Fruit fly (Drosophila melanogaster): ENCODE data around the gene CG13693.

CG13693 gene

DNA sequence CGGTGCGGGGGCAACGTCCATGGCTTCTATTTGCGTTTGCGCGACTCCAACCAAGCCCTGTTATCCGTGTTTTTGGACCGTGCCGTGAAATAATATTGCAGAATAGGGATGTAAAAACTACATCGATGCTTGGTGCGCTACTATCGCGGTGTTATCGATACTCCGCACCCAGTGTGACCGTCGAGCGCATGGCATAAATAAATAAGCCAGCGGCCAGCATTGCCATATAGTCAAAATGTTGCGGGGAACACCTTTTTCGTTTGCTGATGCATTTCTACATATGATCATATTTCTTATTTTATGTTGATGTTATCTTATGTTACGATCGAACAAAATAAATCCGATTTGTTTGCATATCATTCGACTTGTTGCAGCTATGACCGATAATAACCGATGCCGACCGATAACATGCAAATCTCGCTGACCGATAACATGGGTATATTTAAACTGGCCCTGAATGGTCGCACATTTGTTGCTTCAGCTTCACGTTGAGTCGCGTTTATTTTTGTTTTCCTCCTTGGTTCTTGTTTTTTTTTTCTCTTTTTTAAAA, 44.9 kb downstream of the CG13693 start, which contains the start of gene smo (continued):
- no peak for TF ChIP-seq CG6765 (GFP tag; optimal IDR thresholded peaks at IDR 0.05)
- TF ChIP-seq CG18599 (GFP tag; optimal IDR thresholded peaks at IDR 0.05), result no peak
- no peak for TF ChIP-seq Oli (tag; optimal IDR thresholded peaks at IDR 0.05)
- peak; percentile 29 for TF ChIP-seq tin (GFP tag; optimal IDR thresholded peaks at IDR 0.05)
- no peak for TF ChIP-seq br (optimal IDR thresholded peaks at IDR 0.05)
- TF ChIP-seq CG15514 (GFP tag; optimal IDR thresholded peaks at IDR 0.05), result peak; percentile 69
- peak; percentile 23 for TF ChIP-seq zen (tag; optimal IDR thresholded peaks at IDR 0.05)
- no peak for TF ChIP-seq fd102C (GFP tag; optimal IDR thresholded peaks at IDR 0.05)
- TF ChIP-seq CG14667 (GFP tag; IDR thresholded peaks at IDR 0.05), result no peak
- no peak for TF ChIP-seq CG14050 (GFP tag; IDR thresholded peaks at IDR 0.05)
- no peak for TF ChIP-seq CG3065 (GFP tag; optimal IDR thresholded peaks at IDR 0.05)
- TF ChIP-seq Ets65A (GFP tag), result peak; percentile 90
- TF ChIP-seq CG10959 (GFP tag; IDR thresholded peaks at IDR 0.05), result no peak
- no peak for TF ChIP-seq CG10462 (GFP tag; optimal IDR thresholded peaks at IDR 0.05)
- peak; percentile 84 for TF ChIP-seq sens (GFP tag)
- no peak for TF ChIP-seq CG3281 (GFP tag; optimal IDR thresholded peaks at IDR 0.05)
- peak; percentile 43 for TF ChIP-seq Hsf (GFP tag; optimal IDR thresholded peaks at IDR 0.05)
- TF ChIP-seq sna (GFP tag; IDR thresholded peaks at IDR 0.05; ENCODE audit: partially characterized antibody), result peak; percentile 76; the same call in 1 of the 2 replicates
- no peak for TF ChIP-seq Dfd (GFP tag; optimal IDR thresholded peaks at IDR 0.05)
- no peak for TF ChIP-seq btn (GFP tag; optimal IDR thresholded peaks at IDR 0.05)
- peak; percentile 50 for TF ChIP-seq CG18764 (GFP tag; optimal IDR thresholded peaks at IDR 0.05)
- no peak for TF ChIP-seq cg (GFP tag; optimal IDR thresholded peaks at IDR 0.05)
- no peak for TF ChIP-seq CG18476 (GFP tag; optimal IDR thresholded peaks at IDR 0.05)
- no peak for TF ChIP-seq CG13296 (GFP tag; optimal IDR thresholded peaks at IDR 0.05)
- TF ChIP-seq sens-2 (GFP tag; IDR thresholded peaks at IDR 0.05), result no peak
- TF ChIP-seq Awh (GFP tag; IDR thresholded peaks at IDR 0.05), result no peak
- no peak for TF ChIP-seq CG4854 (GFP tag; optimal IDR thresholded peaks at IDR 0.05)
- TF ChIP-seq run (tag; optimal IDR thresholded peaks at IDR 0.05), result no peak
- TF ChIP-seq HmgZ (tag; optimal IDR thresholded peaks at IDR 0.05), result peak; percentile 70
- TF ChIP-seq CG4820 (GFP tag; optimal IDR thresholded peaks at IDR 0.05), result no peak
- TF ChIP-seq Eip74EF (GFP tag; optimal IDR thresholded peaks at IDR 0.05), result no peak
- TF ChIP-seq ac (GFP tag; optimal IDR thresholded peaks at IDR 0.05), result no peak
- TF ChIP-seq CG12769 (tag; optimal IDR thresholded peaks at IDR 0.05), result no peak
- no peak for TF ChIP-seq Fer3 (tag; optimal IDR thresholded peaks at IDR 0.05)
- TF ChIP-seq CG13424 (tag; optimal IDR thresholded peaks at IDR 0.05), result peak; percentile 4
- TF ChIP-seq CG4617 (GFP tag; optimal IDR thresholded peaks at IDR 0.05; ENCODE audit: borderline replicate concordance), result peak; percentile 51
- TF ChIP-seq BEAF-32 (GFP tag; optimal IDR thresholded peaks at IDR 0.05), result peak; percentile 97
- TF ChIP-seq CG10366 (GFP tag; IDR thresholded peaks at IDR 0.05), result no peak
- TF ChIP-seq dpn (GFP tag; optimal IDR thresholded peaks at IDR 0.05), result peak; percentile 48 to 52
- peak; percentile 53; the same call in 1 of the 2 replicates for TF ChIP-seq tna (GFP tag; IDR thresholded peaks at IDR 0.05; ENCODE audit: partially characterized antibody)
- TF ChIP-seq CG10267 (tag; optimal IDR thresholded peaks at IDR 0.05), result peak; percentile 67
- TF ChIP-seq H2.0 (GFP tag; IDR thresholded peaks at IDR 0.05), result no peak
- TF ChIP-seq Trl (optimal IDR thresholded peaks at IDR 0.05), result peak in 1 of 2 experiments; percentile 2
- peak; percentile 51 for TF ChIP-seq Trl (GFP tag; optimal IDR thresholded peaks at IDR 0.05)
- TF ChIP-seq stc (GFP tag; IDR thresholded peaks at IDR 0.05), result no peak
- TF ChIP-seq CkIIα-i1 (GFP tag; IDR thresholded peaks at IDR 0.05), result no peak
- no peak for TF ChIP-seq CG6254 (GFP tag; optimal IDR thresholded peaks at IDR 0.05)
- peak; percentile 14 for TF ChIP-seq nerfin-1 (tag; optimal IDR thresholded peaks at IDR 0.05)
- TF ChIP-seq bbx (GFP tag; IDR thresholded peaks at IDR 0.05; ENCODE audit: partially characterized antibody), result peak; percentile 72
- TF ChIP-seq CG6683 (GFP tag; optimal IDR thresholded peaks at IDR 0.05), result no peak
- TF ChIP-seq NK7.1 (GFP tag; optimal IDR thresholded peaks at IDR 0.05), result no peak

All from whole organism, embryonic.